Fruit fly (Drosophila melanogaster) whole organism, embryonic: ENCODE results near the gene CG14286.
A peak's percentile ranks its signal among the peaks of the same experiment; 100 is the strongest.

Source experiments
- Abd-B ChIP-seq: fragments of 200-800 bp; sonication (Bioruptor generic); optimal IDR thresholded peaks from 2 replicates; lab custom pipeline; 2018; ENCODE audit warnings: missing biosample characterization, mild to moderate bottlenecking, missing genetic modification characterization, moderate library complexity
- Awh ChIP-seq: fragments of 200-800 bp; sonication (Bioruptor generic); IDR thresholded peaks from 2 replicates; pipeline ENCODE4, ENCODE4 v1.3.6; 2022; ENCODE audit warnings: missing biosample characterization, missing genetic modification characterization
- CG10267 ChIP-seq: fragments of 200-800 bp; sonication (Bioruptor generic); optimal IDR thresholded peaks from 2 replicates; lab custom pipeline; 2018; ENCODE audit warnings: missing biosample characterization, mild to moderate bottlenecking, missing genetic modification characterization, moderate library complexity
- CG11085 ChIP-seq: fragments of 200-800 bp; sonication (Bioruptor generic); IDR thresholded peaks from 2 replicates; pipeline ENCODE4 v1.3.6; 2022; ENCODE audit warnings: missing biosample characterization, missing genetic modification characterization
- CG12659 ChIP-seq: fragments of 200-800 bp; sonication (Bioruptor generic); optimal IDR thresholded peaks from 3 replicates; lab custom pipeline; 2017; ENCODE audit warnings: mild to moderate bottlenecking, missing biosample characterization, missing genetic modification reagents, missing genetic modification characterization
- CG14667 ChIP-seq: fragments of 200-800 bp; sonication (Bioruptor generic); IDR thresholded peaks from 2 replicates; pipeline ENCODE4 v1.3.6; 2022; ENCODE audit warnings: missing biosample characterization, missing genetic modification characterization
- CG1603 ChIP-seq: fragments of 200-800 bp; sonication (Bioruptor generic); optimal IDR thresholded peaks from 2 replicates; lab custom pipeline; 2019; ENCODE audit warnings: missing biosample characterization, mild to moderate bottlenecking, missing genetic modification characterization, moderate library complexity
- CG17361 ChIP-seq: fragments of 200-800 bp; sonication (Bioruptor generic); IDR thresholded peaks from 3 replicates; pipeline ENCODE4 v1.3.6; 2022; ENCODE audit warnings: missing biosample characterization, missing genetic modification characterization
- CG17912 ChIP-seq: fragments of 200-800 bp; sonication (Bioruptor generic); optimal IDR thresholded peaks from 2 replicates; lab custom pipeline; 2018; ENCODE audit warnings: missing biosample characterization, mild to moderate bottlenecking, missing genetic modification characterization
- CG3163 ChIP-seq: fragments of 200-800 bp; sonication (Bioruptor generic); optimal IDR thresholded peaks from 3 replicates; lab custom pipeline; 2016; ENCODE audit warnings: missing biosample characterization, missing genetic modification characterization
- CG8765 ChIP-seq: fragments of 200-800 bp; sonication (Bioruptor generic); IDR thresholded peaks from 2 replicates; pipeline ENCODE4 v1.3.6; 2022; ENCODE audit warnings: missing biosample characterization, missing genetic modification characterization
- CG9215 ChIP-seq: fragments of 200-800 bp; sonication (Bioruptor generic); IDR thresholded peaks from 2 replicates; pipeline ENCODE4 v1.3.6; 2022; ENCODE audit warnings: missing biosample characterization, missing genetic modification characterization
- Dll ChIP-seq: fragments of 200-800 bp; sonication (Bioruptor generic); IDR thresholded peaks from 4 replicates; pipeline ENCODE4 v1.3.6; 2022; ENCODE audit warnings: missing biosample characterization, missing genetic modification characterization; ENCODE audit not compliant: partially characterized antibody
- Doc3 ChIP-seq: fragments of 200-800 bp; sonication (Bioruptor generic); IDR thresholded peaks from 3 replicates; pipeline ENCODE4 v1.3.6; 2022; ENCODE audit warnings: missing biosample characterization, missing genetic modification characterization; ENCODE audit not compliant: partially characterized antibody
- H15 ChIP-seq: fragments of 200-800 bp; sonication (Bioruptor generic); IDR thresholded peaks from 3 replicates; pipeline ENCODE4 v1.3.6; 2022; ENCODE audit warnings: missing biosample characterization, missing genetic modification characterization
- NC2α ChIP-seq: fragments of 200-800 bp; sonication (Bioruptor generic); optimal IDR thresholded peaks from 2 replicates; lab custom pipeline; 2016; ENCODE audit warnings: missing biosample characterization, missing genetic modification characterization
- Opbp ChIP-seq: fragments of 200-800 bp; sonication (Bioruptor generic); IDR thresholded peaks from 3 replicates; pipeline ENCODE4 v1.3.6; 2022; ENCODE audit warnings: missing biosample characterization, missing genetic modification characterization; ENCODE audit not compliant: partially characterized antibody
- Sry-β ChIP-seq: fragments of 200-800 bp; sonication (Bioruptor generic); optimal IDR thresholded peaks from 2 replicates; lab custom pipeline; 2018; ENCODE audit warnings: missing biosample characterization, mild to moderate bottlenecking, missing genetic modification characterization, moderate library complexity
- al ChIP-seq: fragments of 200-800 bp; sonication (Bioruptor generic); IDR thresholded peaks from 2 replicates; pipeline ENCODE4 v1.3.6; 2022; ENCODE audit warnings: missing biosample characterization, missing genetic modification characterization
- ato ChIP-seq: fragments of 200-800 bp; sonication (Bioruptor generic); IDR thresholded peaks from 2 replicates; pipeline ENCODE4 v1.3.6; 2022; ENCODE audit warnings: missing biosample characterization, missing genetic modification characterization; ENCODE audit not compliant: partially characterized antibody
- bbx ChIP-seq: fragments of 200-800 bp; sonication (Bioruptor generic); IDR thresholded peaks from 2 replicates; pipeline ENCODE4 v1.3.6; 2022; ENCODE audit warnings: missing biosample characterization, missing genetic modification characterization; ENCODE audit not compliant: partially characterized antibody
- bigmax ChIP-seq: fragments of 200-800 bp; sonication (Bioruptor generic); optimal IDR thresholded peaks from 2 replicates; lab custom pipeline; 2018; ENCODE audit warnings: missing biosample characterization, mild to moderate bottlenecking, missing genetic modification characterization
- cad ChIP-seq: fragments of >200 bp; optimal IDR thresholded peaks from 2 replicates; lab custom pipeline; 2017; ENCODE audit warnings: missing biosample characterization, missing genetic modification characterization
- crp ChIP-seq, 2 experiments: fragments of 200-800 bp; sonication (Bioruptor generic); optimal IDR thresholded peaks; 2 replicates in 1 of 2; 3 replicates in 1 of 2; lab custom pipeline; 2017; ENCODE audit warnings: missing biosample characterization in 2 of 2, missing genetic modification characterization in 2 of 2, mild to moderate bottlenecking in 1 of 2, moderate library complexity in 1 of 2
- dan ChIP-seq: fragments of 200-800 bp; sonication (Bioruptor generic); IDR thresholded peaks from 2 replicates; pipeline ENCODE4 v1.3.6; 2022; ENCODE audit warnings: missing biosample characterization, missing genetic modification characterization
- disco-r ChIP-seq: fragments of 200-800 bp; sonication (Bioruptor generic); optimal IDR thresholded peaks from 2 replicates; lab custom pipeline; 2016; ENCODE audit warnings: missing biosample characterization, missing genetic modification characterization
- emc ChIP-seq: fragments of 200-800 bp; sonication (Bioruptor generic); optimal IDR thresholded peaks from 2 replicates; lab custom pipeline; 2016; ENCODE audit warnings: missing biosample characterization, missing genetic modification characterization
- ewg ChIP-seq: fragments of 200-800 bp; sonication (Bioruptor generic); optimal IDR thresholded peaks from 3 replicates; lab custom pipeline; 2017; ENCODE audit warnings: mild to moderate bottlenecking, missing biosample characterization, missing genetic modification reagents, missing genetic modification characterization
- fru ChIP-seq: fragments of >200 bp; optimal IDR thresholded peaks from 2 replicates; lab custom pipeline; 2017
- gsb-n ChIP-seq: fragments of 200-800 bp; sonication (Bioruptor generic); optimal IDR thresholded peaks from 3 replicates; lab custom pipeline; 2018; ENCODE audit warnings: missing biosample characterization, mild to moderate bottlenecking, missing genetic modification characterization
- hbn ChIP-seq: fragments of 200-800 bp; sonication (Bioruptor generic); IDR thresholded peaks from 2 replicates; pipeline ENCODE4 v1.3.6; 2022; ENCODE audit warnings: missing biosample characterization, missing genetic modification characterization; ENCODE audit not compliant: partially characterized antibody
- hkb ChIP-seq, 2 experiments: fragments of 200-800 bp in 1 of 2; fragments of >200 bp in 1 of 2; sonication (Bioruptor generic) in 1 of 2; IDR thresholded peaks in 1 of 2; optimal IDR thresholded peaks in 1 of 2; 2 replicates each; pipeline versions ENCODE4 v1.3.6 to Lab custom; 2017 to 2022; ENCODE audit warnings: missing biosample characterization in 1 of 2, missing genetic modification characterization in 1 of 2
- jing ChIP-seq: fragments of 200-800 bp; sonication (Bioruptor generic); optimal IDR thresholded peaks from 2 replicates; lab custom pipeline; 2018; ENCODE audit warnings: missing biosample characterization, mild to moderate bottlenecking, missing genetic modification characterization
- lov ChIP-seq, 2 experiments: fragments of 200-800 bp in 1 of 2; fragments of >200 bp in 1 of 2; sonication (Bioruptor generic) in 1 of 2; IDR thresholded peaks in 1 of 2; optimal IDR thresholded peaks in 1 of 2; 2 replicates in 1 of 2; 3 replicates in 1 of 2; pipeline versions ENCODE4 v1.3.6 to Lab custom; 2017 to 2022; ENCODE audit warnings: missing biosample characterization in 1 of 2, missing genetic modification characterization in 1 of 2
- mirr ChIP-seq: fragments of 200-800 bp; sonication (Bioruptor generic); optimal IDR thresholded peaks from 3 replicates; lab custom pipeline; 2018; ENCODE audit warnings: missing biosample characterization, mild to moderate bottlenecking, missing genetic modification characterization
- mld ChIP-seq: fragments of 200-800 bp; sonication (Bioruptor generic); IDR thresholded peaks from 3 replicates; pipeline ENCODE4 v1.3.6; 2022; ENCODE audit warnings: missing biosample characterization, missing genetic modification characterization; ENCODE audit not compliant: partially characterized antibody
- nerfin-1 ChIP-seq: fragments of 200-800 bp; sonication (Bioruptor generic); optimal IDR thresholded peaks from 3 replicates; lab custom pipeline; 2019; ENCODE audit warnings: missing biosample characterization, mild to moderate bottlenecking, missing genetic modification characterization, moderate library complexity
- nom ChIP-seq: fragments of 200-800 bp; sonication (Bioruptor generic); optimal IDR thresholded peaks from 2 replicates; lab custom pipeline; 2017; ENCODE audit warnings: missing biosample characterization, missing genetic modification characterization, mild to moderate bottlenecking, moderate library complexity, missing genetic modification reagents
- odd ChIP-seq: fragments of 200-800 bp; sonication (Bioruptor generic); optimal IDR thresholded peaks from 2 replicates; lab custom pipeline; 2017; ENCODE audit warnings: missing biosample characterization, mild to moderate bottlenecking, missing genetic modification characterization
- p53 ChIP-seq: fragments of 200-800 bp; sonication (Bioruptor generic); optimal IDR thresholded peaks from 2 replicates; lab custom pipeline; 2016; ENCODE audit warnings: missing biosample characterization, missing genetic modification characterization
- phol ChIP-seq: fragments of 200-800 bp; sonication (Bioruptor generic); optimal IDR thresholded peaks from 3 replicates; lab custom pipeline; 2018; ENCODE audit warnings: missing biosample characterization, mild to moderate bottlenecking, missing genetic modification characterization, moderate library complexity
- pita ChIP-seq: fragments of 200-800 bp; sonication (Bioruptor generic); optimal IDR thresholded peaks from 2 replicates; lab custom pipeline; 2017; ENCODE audit warnings: missing biosample characterization, mild to moderate bottlenecking, missing genetic modification characterization
- psq ChIP-seq: fragments of 200-800 bp; sonication (Bioruptor generic); optimal IDR thresholded peaks from 2 replicates; lab custom pipeline; 2017; ENCODE audit warnings: missing biosample characterization, missing genetic modification characterization
- sr ChIP-seq: fragments of 200-800 bp; sonication (Bioruptor generic); IDR thresholded peaks from 3 replicates; pipeline ENCODE4 v1.3.6; 2022; ENCODE audit warnings: missing biosample characterization, missing genetic modification characterization
- trem ChIP-seq: fragments of 200-800 bp; optimal IDR thresholded peaks from 3 replicates; lab custom pipeline; 2019; ENCODE audit warnings: missing biosample characterization, mild to moderate bottlenecking, missing genetic modification characterization, moderate library complexity
- zen2 ChIP-seq: fragments of 200-800 bp; sonication (Bioruptor generic); IDR thresholded peaks from 3 replicates; pipeline ENCODE4 v1.3.6; 2022; ENCODE audit warnings: missing biosample characterization, missing genetic modification characterization; ENCODE audit not compliant: partially characterized antibody
- zf30C ChIP-seq: fragments of 200-800 bp; sonication (Bioruptor generic); optimal IDR thresholded peaks from 3 replicates; lab custom pipeline; 2018; ENCODE audit warnings: missing biosample characterization, mild to moderate bottlenecking, missing genetic modification characterization

Gene CG14286

dm6 chr3R:18995556-18996272 is 28.2 kb upstream of the CG14286 start (continued):
- peak; percentile 75 for TF ChIP-seq nom
- peak; percentile 10; the same call in 1 of the 2 replicates for TF ChIP-seq CG9215
- TF ChIP-seq emc (GFP tag; lab: Kevin White, UChicago) = no peak
- no peak for TF ChIP-seq pita (GFP tag; lab: Kevin White, UChicago)
- peak; percentile 12 for TF ChIP-seq Sry-β (GFP tag; lab: Kevin White, UChicago)
- no peak for TF ChIP-seq al (GFP tag; lab: Robert Waterston, UW)
- peak; percentile 70 for TF ChIP-seq Abd-B
- TF ChIP-seq ewg (GFP tag; lab: Kevin White, UChicago) = peak; percentile 77
- peak; percentile 61 for TF ChIP-seq jing
- no peak for TF ChIP-seq bigmax (GFP tag; lab: Kevin White, UChicago)
- TF ChIP-seq Doc3 = no peak
- TF ChIP-seq CG17912 (GFP tag; lab: Kevin White, UChicago) = no peak
- no peak for TF ChIP-seq mld
- TF ChIP-seq CG1603 (tag; lab: Kevin White, UChicago) = peak; percentile 87
- TF ChIP-seq Dll = no peak
- TF ChIP-seq p53 (GFP tag; lab: Kevin White, UChicago) = no peak
- no peak for TF ChIP-seq ato
- TF ChIP-seq phol (tag; lab: Kevin White, UChicago) = peak; percentile 91
- no peak for TF ChIP-seq Opbp (GFP tag; lab: Robert Waterston, UW)
- TF ChIP-seq CG10267 = peak; percentile 75
- TF ChIP-seq bbx (GFP tag; lab: Robert Waterston, UW) = no peak
- peak; percentile 56; the same call in 1 of the 2 replicates for TF ChIP-seq CG14667 (GFP tag; lab: Robert Waterston, UW)
- TF ChIP-seq cad (GFP tag; lab: Kevin White, UChicago) = no peak
- TF ChIP-seq odd = peak; percentile 70
- TF ChIP-seq sr (GFP tag; lab: Robert Waterston, UW) = peak; percentile 73; the same call in 2 of the 3 replicates
- no peak for TF ChIP-seq disco-r (GFP tag; lab: Kevin White, UChicago)
- no peak for TF ChIP-seq fru
- peak; percentile 45 for TF ChIP-seq CG12659 (GFP tag; lab: Kevin White, UChicago)
- TF ChIP-seq CG17361 = peak; percentile 80
- peak; percentile 73; the same call in 2 of the 3 replicates for TF ChIP-seq H15 (GFP tag; lab: Robert Waterston, UW)
- peak; percentile 26; the same call in 1 of the 2 replicates for TF ChIP-seq CG8765 (GFP tag; lab: Robert Waterston, UW)
- peak; percentile 22 for TF ChIP-seq psq (GFP tag; lab: Kevin White, UChicago)
- TF ChIP-seq CG11085 (GFP tag; lab: Robert Waterston, UW) = no peak
- no peak for TF ChIP-seq mirr (GFP tag; lab: Kevin White, UChicago)
- peak; percentile 49; the same call in 1 of the 2 replicates for TF ChIP-seq dan
- TF ChIP-seq CG3163 (GFP tag; lab: Kevin White, UChicago) = no peak
- TF ChIP-seq lov (optimal IDR thresholded peaks at IDR 0.05; lab: Kevin White, UChicago) = no peak
- TF ChIP-seq lov (GFP tag; IDR thresholded peaks at IDR 0.05; lab: Robert Waterston, UW) = peak; percentile 82
- no peak for TF ChIP-seq hbn (GFP tag; lab: Robert Waterston, UW)
- TF ChIP-seq zen2 (GFP tag; lab: Robert Waterston, UW) = no peak
- TF ChIP-seq crp (GFP tag; optimal IDR thresholded peaks at IDR 0.05; lab: Kevin White, UChicago) = peak in 1 of 2 experiments; percentile 41
- TF ChIP-seq NC2α = no peak
- peak; percentile 61 for TF ChIP-seq trem (tag; lab: Kevin White, UChicago)
- TF ChIP-seq gsb-n = peak; percentile 74
- no peak for TF ChIP-seq hkb (optimal IDR thresholded peaks at IDR 0.05; lab: Kevin White, UChicago)
- TF ChIP-seq hkb (GFP tag; IDR thresholded peaks at IDR 0.05; lab: Robert Waterston, UW) = peak; percentile 89
- TF ChIP-seq nerfin-1 (tag; lab: Kevin White, UChicago) = peak; percentile 80
- TF ChIP-seq Awh = peak; percentile 68
- peak; percentile 28 for TF ChIP-seq zf30C (GFP tag; lab: Kevin White, UChicago)
